Worm (Caenorhabditis elegans): ENCODE results near the gene F47E1.20.

The F47E1.20 gene

DNA sequence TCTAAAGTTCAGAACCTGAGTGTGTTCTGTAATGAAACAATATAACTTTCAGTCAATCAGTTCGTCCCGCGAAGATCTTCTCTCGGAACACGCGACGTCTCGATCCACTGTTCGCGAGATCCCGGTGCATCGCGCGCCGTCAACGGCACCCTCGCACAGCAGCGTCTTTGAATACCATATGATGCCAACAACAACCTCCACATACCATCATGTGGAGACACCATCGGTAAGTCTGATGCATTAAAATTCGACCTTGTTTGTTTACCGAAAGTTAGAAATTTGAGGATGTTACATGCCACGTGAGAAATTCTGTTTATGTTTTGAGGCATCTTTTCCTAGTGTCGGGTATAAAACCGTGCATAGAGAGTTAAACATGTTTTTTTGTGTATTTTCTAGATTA, 54.8 kb downstream of the F47E1.20 start:
- TF ChIP-seq lin-32 (GFP tag; optimal IDR thresholded peaks at IDR 0.05) (no peak), unc-62 (GFP tag; optimal IDR thresholded peaks at IDR 0.05) (no peak), nhr-237 (tag; optimal IDR thresholded peaks at IDR 0.05) (no peak), hlh-1 (tag; optimal IDR thresholded peaks at IDR 0.05) (no peak), bed-3 (GFP tag; optimal IDR thresholded peaks at IDR 0.05) (no peak), ztf-11 (tag; optimal IDR thresholded peaks at IDR 0.05) (no peak), ceh-43 (GFP tag; optimal IDR thresholded peaks at IDR 0.05) (no peak), snpc-4 (tag; optimal IDR thresholded peaks at IDR 0.05) (no peak), zip-8 (tag; optimal IDR thresholded peaks at IDR 0.05) (no peak), ceh-39 (tag; optimal IDR thresholded peaks at IDR 0.05) (no peak), nhr-28 (tag; optimal IDR thresholded peaks at IDR 0.05) (no peak), ham-2 (GFP tag; optimal IDR thresholded peaks at IDR 0.05) (no peak), nhr-76 (tag; optimal IDR thresholded peaks at IDR 0.05) (no peak), cnd-1 (tag; optimal IDR thresholded peaks at IDR 0.05) (no peak)

DNA sequence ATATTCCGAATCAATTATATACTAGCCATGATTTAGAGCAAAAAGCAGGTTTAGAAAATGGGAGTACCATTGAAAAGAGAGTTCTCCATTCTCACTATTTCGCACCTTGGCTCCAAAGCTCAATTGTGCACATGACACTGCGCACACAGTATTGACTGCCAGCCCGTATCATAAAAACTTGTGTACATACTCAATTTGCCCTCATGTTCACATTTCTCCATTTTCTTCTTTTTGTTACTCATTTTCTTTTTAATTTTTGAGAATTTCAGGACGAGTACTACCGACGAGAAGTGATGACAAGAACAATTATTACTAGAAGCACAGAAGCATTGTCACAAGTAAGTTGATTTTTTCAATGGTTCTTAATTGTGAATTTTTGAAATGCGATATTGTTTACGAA, 55.6 kb downstream of the F47E1.20 start:
- TF ChIP-seq nhr-28 (tag; optimal IDR thresholded peaks at IDR 0.05) (no peak), drap-1 (GFP tag; optimal IDR thresholded peaks at IDR 0.05) (no peak), M03D4.4 (tag; optimal IDR thresholded peaks at IDR 0.05) (no peak), ztf-11 (tag; optimal IDR thresholded peaks at IDR 0.05) (no peak), tbx-8 (GFP tag; optimal IDR thresholded peaks at IDR 0.05) (no peak)
